Worm (Caenorhabditis elegans) whole organism, mixed stage, embryonic: ENCODE data around the gene Y54F10BM.3.

Experiments
- bed-3 ChIP-seq: fragments of 200-800 bp; sonication (Bioruptor generic); optimal IDR thresholded peaks from 3 replicates; lab custom pipeline; 2018; ENCODE audit warnings: mild to moderate bottlenecking, missing genetic modification characterization, moderate library complexity, missing compliant biosample characterization
- hlh-1 ChIP-seq: fragments of 150-350 bp; optimal IDR thresholded peaks from 2 replicates; lab custom pipeline; 2014; ENCODE audit warnings: missing biosample characterization, missing genetic modification reagents, missing genetic modification characterization
- sem-2 ChIP-seq: fragments of 200-800 bp; sonication (Bioruptor generic); optimal IDR thresholded peaks from 2 replicates; lab custom pipeline; 2018; ENCODE audit warnings: mild to moderate bottlenecking, missing genetic modification characterization, missing compliant biosample characterization
- ztf-11 ChIP-seq: fragments of 150-350 bp; optimal IDR thresholded peaks from 2 replicates; lab custom pipeline; 2014; ENCODE audit warnings: missing biosample characterization, missing genetic modification characterization

ce11 chrIII:2288261-2288660, 6.4 kb downstream of the Y54F10BM.3 start:
- TF ChIP-seq bed-3 (GFP tag; lab: Kevin White, UChicago) (no peak), hlh-1 (tag; lab: Kevin White, UChicago) (no peak), sem-2 (no peak), ztf-11 (no peak)
